Worm (Caenorhabditis elegans): ENCODE measurements around the gene dnj-8.
A peak's percentile ranks its signal among the peaks of the same experiment; 100 is the strongest.
"Not testable (repeated sequence)": the region's sequence is repeated elsewhere in the genome, so short reads cannot be mapped to it uniquely, and the experiment has no call there.

Gene dnj-8

DNA sequence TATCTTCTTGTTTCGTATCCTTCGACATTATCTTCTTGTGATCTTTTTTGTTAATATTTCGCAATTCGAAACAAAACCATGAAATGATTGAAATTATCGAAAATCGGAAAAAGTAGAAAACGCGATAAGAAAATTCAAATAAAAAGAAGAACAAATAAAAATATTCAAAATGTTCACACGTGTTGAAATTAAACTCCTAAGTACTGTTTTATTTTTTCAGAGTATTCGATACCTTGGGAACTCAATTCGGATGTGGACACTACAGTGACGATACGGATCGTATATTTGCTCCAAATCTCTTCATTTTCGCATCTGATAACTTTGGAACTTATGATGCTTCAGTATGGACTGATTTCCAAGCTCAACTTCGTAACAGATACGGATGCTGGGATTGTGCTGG is 38.3 kb upstream of the dnj-8 start, which contains the start of gene T19D12.5:
T19D12.5 (minus strand) TSS at position 101 of the 400 bp plus-strand sequence.
- TF ChIP-seq athp-1 (tag; optimal IDR thresholded peaks at IDR 0.05) = no peak
- no peak for TF ChIP-seq cebp-1 (GFP tag; IDR thresholded peaks at IDR 0.05)
- peak; percentile 13 for TF ChIP-seq cebp-1 (tag; optimal IDR thresholded peaks at IDR 0.05)

DNA sequence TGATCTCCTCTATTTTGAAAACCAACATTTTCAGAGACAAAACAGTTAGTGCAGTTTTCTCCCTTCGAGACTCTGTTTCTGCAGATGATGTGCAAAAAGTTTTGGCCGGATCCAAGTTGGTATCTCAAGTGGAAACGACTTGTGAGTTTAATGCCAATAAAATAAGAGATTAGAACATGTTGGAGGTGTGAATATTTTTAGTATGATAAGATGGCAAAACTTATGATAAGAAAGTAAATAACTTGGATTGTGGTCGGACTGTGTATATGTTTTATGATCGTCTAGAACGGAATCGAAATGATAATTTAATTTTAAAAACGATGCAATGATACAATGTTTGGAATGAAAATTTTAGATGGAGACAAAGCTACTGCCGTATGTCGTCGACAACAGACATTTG is 34.1 kb upstream of the dnj-8 start:
- TF ChIP-seq die-1 (tag; optimal IDR thresholded peaks at IDR 0.05) (no peak), aptf-3 (GFP tag; IDR thresholded peaks at IDR 0.05) (no peak), fkh-3 (tag; optimal IDR thresholded peaks at IDR 0.05) (no peak), ccch-3 (GFP tag; optimal IDR thresholded peaks at IDR 0.05) (no peak), let-526 (GFP tag; IDR thresholded peaks at IDR 0.05) (no peak)

DNA sequence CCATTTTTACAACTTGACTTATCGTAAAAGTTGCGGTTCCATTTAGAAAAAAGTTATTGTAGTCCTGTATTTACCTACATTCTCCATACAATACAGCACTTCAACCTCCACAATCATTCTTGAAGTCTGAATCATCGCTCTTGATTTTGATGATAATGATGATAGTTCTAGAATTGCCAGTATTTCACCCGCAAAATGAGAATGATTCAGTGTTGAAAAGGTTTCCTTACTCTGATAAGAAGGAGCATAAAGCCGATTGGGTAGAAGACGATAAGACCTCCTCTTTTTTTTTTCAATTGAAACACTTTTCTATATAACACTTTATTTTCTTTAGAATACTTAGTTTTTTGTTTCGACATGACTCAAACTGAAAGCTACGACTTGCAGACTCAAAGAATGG is 32.9 kb upstream of the dnj-8 start, which contains the start of gene T19D12.4:
T19D12.4 (plus strand) TSS at position 295 of the 400 bp plus-strand sequence.
- TF ChIP-seq nhr-80 (tag; optimal IDR thresholded peaks at IDR 0.05) (peak; percentile 11), somi-1 (GFP tag; optimal IDR thresholded peaks at IDR 0.05) (no peak)

DNA sequence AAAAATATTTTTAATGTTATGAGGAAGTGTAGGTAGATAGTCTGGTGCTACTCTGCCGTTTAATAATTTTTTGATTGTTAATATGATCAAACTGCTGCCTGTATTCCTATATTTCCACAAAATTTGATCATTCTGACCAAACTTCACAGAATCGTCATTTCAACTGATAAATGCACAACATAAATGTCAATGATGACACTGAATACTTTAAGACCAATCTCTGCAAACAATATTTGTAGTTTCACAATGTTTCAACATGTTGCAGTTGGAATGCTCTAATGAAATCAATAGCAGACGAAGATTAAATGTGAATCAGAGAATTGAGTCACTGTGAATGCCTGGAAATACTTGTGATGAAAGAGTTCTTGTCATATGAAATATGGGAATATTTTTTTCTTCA is 31.9 kb upstream of the dnj-8 start:
- TF ChIP-seq ceh-79 (tag; optimal IDR thresholded peaks at IDR 0.05) (no peak), nhr-80 (tag; optimal IDR thresholded peaks at IDR 0.05) (peak; percentile 1), rec-8 (tag; optimal IDR thresholded peaks at IDR 0.05) (no peak), unc-62 (GFP tag; optimal IDR thresholded peaks at IDR 0.05) (peak; percentile 88), snpc-4 (GFP tag; optimal IDR thresholded peaks at IDR 0.05) (no peak), snpc-4 (tag; optimal IDR thresholded peaks at IDR 0.05) (no peak)

DNA sequence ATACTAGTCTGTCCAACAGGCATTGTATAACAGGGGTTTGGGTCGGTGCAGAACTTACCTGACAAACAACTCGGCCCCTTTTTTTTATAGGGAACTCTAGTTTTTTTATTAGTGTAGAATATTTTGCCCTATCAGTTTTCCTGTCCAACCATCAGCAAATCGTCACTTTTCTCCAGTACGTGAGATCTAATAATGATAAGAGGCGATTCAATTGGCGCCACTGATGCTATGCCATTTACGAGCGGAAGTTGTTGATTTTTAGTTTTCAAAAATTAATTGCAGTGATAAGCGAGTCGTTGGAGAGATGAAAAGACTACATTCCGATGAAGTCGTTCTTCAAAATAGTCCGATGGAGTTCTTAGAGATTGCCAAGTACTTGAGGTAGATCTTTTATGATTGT is 30.5 kb upstream of the dnj-8 start:
- TF ChIP-seq lin-35 (GFP tag; optimal IDR thresholded peaks at IDR 0.05) (no peak), nhr-80 (tag; optimal IDR thresholded peaks at IDR 0.05) (peak; percentile 28)

DNA sequence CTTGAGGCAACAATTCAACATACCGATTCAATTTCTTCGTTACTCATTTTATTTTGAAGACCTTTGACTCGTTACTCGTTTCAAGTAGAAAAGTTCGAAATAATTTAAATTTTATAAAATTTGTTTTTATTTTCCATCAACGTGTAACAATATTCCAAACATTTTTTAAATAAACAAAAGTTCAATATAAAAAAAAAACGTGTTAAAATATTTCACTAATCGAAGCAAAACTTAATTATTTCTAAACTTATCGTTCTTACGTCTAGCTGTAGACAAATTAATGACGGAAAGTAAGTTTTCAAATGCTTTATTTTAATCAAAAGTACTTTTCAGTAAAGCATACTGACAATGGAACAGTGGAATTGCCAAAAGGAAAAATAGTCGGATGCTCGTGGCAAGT is 29.3 kb upstream of the dnj-8 start, which contains the start of the genes F54H5.5 and F54H5.2:
F54H5.5 (minus strand) TSS at position 101 of the 400 bp plus-strand sequence.
F54H5.2 (plus strand) TSS at position 303 of the 400 bp plus-strand sequence.
- TF ChIP-seq T26A5.8 (tag; optimal IDR thresholded peaks at IDR 0.05); Y56A3A.18 (GFP tag; IDR thresholded peaks at IDR 0.05); D2030.7 (GFP tag; IDR thresholded peaks at IDR 0.05): not testable (repeated sequence)

DNA sequence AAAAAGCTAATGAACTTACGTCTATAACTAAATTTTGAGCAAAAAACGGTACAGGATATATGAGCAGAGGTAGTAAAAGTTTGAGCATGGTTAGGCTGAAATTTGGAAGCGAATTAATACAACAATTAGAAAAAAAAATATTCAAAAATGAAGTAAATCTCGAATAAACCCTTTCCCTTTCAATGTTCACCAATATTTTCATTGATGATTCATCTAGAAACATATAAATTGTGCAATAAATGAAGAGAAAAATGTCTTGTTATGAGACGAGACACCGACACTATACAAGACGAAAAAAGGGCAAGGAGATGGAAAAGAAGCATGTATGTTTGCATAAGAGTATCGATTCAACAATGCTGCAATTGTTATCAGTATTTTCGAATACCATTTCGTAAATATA is 27.4 kb upstream of the dnj-8 start, which contains the start of gene F54H5.14:
F54H5.14 (minus strand) TSS at position 101 of the 400 bp plus-strand sequence.
- TF ChIP-seq nhr-80 (tag; optimal IDR thresholded peaks at IDR 0.05) (peak; percentile 0), C17E4.6 (GFP tag; IDR thresholded peaks at IDR 0.05) (no peak)

DNA sequence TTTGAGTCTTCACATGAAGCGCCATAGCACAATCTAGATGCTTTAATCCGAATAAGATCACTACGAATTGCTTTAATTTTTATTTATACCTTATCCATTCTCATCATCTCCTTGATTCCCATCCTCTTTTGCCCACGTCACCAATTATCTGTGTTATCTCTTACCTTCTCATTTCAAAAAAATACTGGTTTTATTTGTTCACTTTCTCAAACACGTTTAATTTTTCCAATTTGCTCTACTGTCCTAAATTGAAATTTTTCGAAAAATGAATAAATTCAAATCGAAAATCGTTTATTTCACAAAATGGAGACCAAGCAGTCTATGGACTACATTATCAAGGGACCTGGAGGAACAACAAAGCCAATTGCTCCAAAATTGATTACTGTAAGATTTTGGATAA is 24.0 kb upstream of the dnj-8 start, which contains the start of gene F54H5.3:
F54H5.3 (plus strand) TSS at position 301 of the 400 bp plus-strand sequence.
- TF ChIP-seq nfyb-1 (GFP tag; IDR thresholded peaks at IDR 0.05) (no peak), F33H1.4 (GFP tag; IDR thresholded peaks at IDR 0.05) (no peak)

DNA sequence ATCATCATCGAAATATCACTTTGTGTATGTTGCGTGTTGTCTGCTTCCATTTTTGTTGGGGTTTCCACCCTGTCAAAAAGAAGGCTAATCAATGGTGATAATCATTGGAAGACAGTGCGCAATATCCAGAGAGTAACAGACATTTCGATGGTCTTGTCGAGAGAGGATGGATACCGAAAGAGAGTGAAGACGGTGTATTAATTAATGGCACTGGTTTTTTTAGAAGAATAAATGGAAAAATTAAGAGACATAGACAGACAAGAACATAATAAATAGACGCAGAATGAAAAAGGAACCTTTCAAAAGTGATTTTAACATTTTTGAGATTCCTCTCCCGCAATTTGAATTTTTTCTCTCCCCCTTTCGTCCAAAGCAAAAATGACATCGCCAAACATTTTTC is 21.1 kb upstream of the dnj-8 start:
- TF ChIP-seq dpl-1 (GFP tag; optimal IDR thresholded peaks at IDR 0.05) (no peak), hmg-1.2 (GFP tag; IDR thresholded peaks at IDR 0.05) (peak; percentile 60; the same call in 1 of the 2 replicates)

Measured in whole organism, young adult.